Worm (Caenorhabditis elegans) whole organism, mixed stage, embryonic: ENCODE measurements around the gene F16B4.5.

ENCODE experiments used
- ces-1 ChIP-seq: fragments of 150-350 bp; optimal IDR thresholded peaks from 2 replicates; lab custom pipeline; 2014; ENCODE audit warnings: missing biosample characterization, missing genetic modification reagents, missing genetic modification characterization
- drap-1 ChIP-seq: fragments of 200-800 bp; sonication (Bioruptor generic); optimal IDR thresholded peaks from 3 replicates; lab custom pipeline; 2018; ENCODE audit warnings: mild to moderate bottlenecking, missing genetic modification characterization, missing compliant biosample characterization
- elt-1 ChIP-seq: sonication (generic microtip); optimal IDR thresholded peaks from 2 replicates; lab custom pipeline; 2017; ENCODE audit warnings: missing genetic modification characterization, mild to moderate bottlenecking, missing compliant biosample characterization, antibody characterized with exemption, moderate library complexity, borderline replicate concordance; ENCODE audit not compliant: insufficient read depth
- flh-1 ChIP-seq: fragments of 200-800 bp; sonication (Bioruptor generic); optimal IDR thresholded peaks from 2 replicates; lab custom pipeline; 2018; ENCODE audit warnings: mild to moderate bottlenecking, missing genetic modification characterization, moderate library complexity, missing compliant biosample characterization
- lin-13 ChIP-seq: fragments of 150-350 bp; optimal IDR thresholded peaks from 2 replicates; lab custom pipeline; 2014; ENCODE audit warnings: missing biosample characterization, missing genetic modification characterization
- lsy-2 ChIP-seq: fragments of 150-350 bp; optimal IDR thresholded peaks from 2 replicates; lab custom pipeline; 2014; ENCODE audit warnings: missing biosample characterization, missing genetic modification characterization
- nhr-237 ChIP-seq: fragments of 150-350 bp; optimal IDR thresholded peaks from 2 replicates; lab custom pipeline; 2014; ENCODE audit warnings: missing biosample characterization, missing genetic modification characterization
- nhr-76 ChIP-seq: sonication (generic microtip); optimal IDR thresholded peaks from 2 replicates; lab custom pipeline; 2017; ENCODE audit warnings: missing biosample characterization, missing genetic modification characterization
- snpc-4 ChIP-seq: fragments of 150-350 bp; optimal IDR thresholded peaks from 2 replicates; lab custom pipeline; 2014; ENCODE audit warnings: missing biosample characterization, missing genetic modification characterization
- unc-120 ChIP-seq: sonication (generic microtip); optimal IDR thresholded peaks from 2 replicates; lab custom pipeline; 2017; ENCODE audit warnings: missing genetic modification characterization, missing compliant biosample characterization; ENCODE audit not compliant: poor library complexity, severe bottlenecking

- TF ChIP-seq nhr-237 (tag; lab: Kevin White, UChicago) = no peak
- TF ChIP-seq lin-13 (tag; lab: Kevin White, UChicago) = peak; percentile 36
- TF ChIP-seq elt-1 (tag; lab: Kevin White, UChicago) = no peak
- TF ChIP-seq flh-1 = no peak
- TF ChIP-seq nhr-76 = no peak
- TF ChIP-seq unc-120 (tag; lab: Kevin White, UChicago) = peak; percentile 46
- TF ChIP-seq lsy-2 (tag; lab: Kevin White, UChicago) = no peak
- no peak for TF ChIP-seq snpc-4 (tag; lab: Kevin White, UChicago)
- TF ChIP-seq ces-1 (GFP tag; lab: Kevin White, UChicago) = no peak
- no peak for TF ChIP-seq drap-1
Observed at ce11 chrV:1575493-1576084, 12.6 kb upstream of the F16B4.5 start.
